Worm (Caenorhabditis elegans) whole organism, mixed stage, embryonic: ENCODE measurements around the gene F41E7.7.

Source experiments
- M03D4.4 ChIP-seq: sonication (generic microtip); optimal IDR thresholded peaks from 2 replicates; lab custom pipeline; 2017; ENCODE audit warnings: mild to moderate bottlenecking, missing genetic modification characterization, missing compliant biosample characterization
- bed-3 ChIP-seq: fragments of 200-800 bp; sonication (Bioruptor generic); optimal IDR thresholded peaks from 3 replicates; lab custom pipeline; 2018; ENCODE audit warnings: mild to moderate bottlenecking, missing genetic modification characterization, moderate library complexity, missing compliant biosample characterization
- ceh-39 ChIP-seq: fragments of 150-350 bp; optimal IDR thresholded peaks from 2 replicates; lab custom pipeline; 2014; ENCODE audit warnings: missing biosample characterization, missing genetic modification characterization
- ceh-43 ChIP-seq: fragments of 200-800 bp; sonication (Bioruptor generic); optimal IDR thresholded peaks from 2 replicates; lab custom pipeline; 2018; ENCODE audit warnings: mild to moderate bottlenecking, missing genetic modification characterization, moderate library complexity, missing compliant biosample characterization
- ceh-83 ChIP-seq: fragments of 200-800 bp; sonication (Bioruptor generic); optimal IDR thresholded peaks from 2 replicates; lab custom pipeline; 2018; ENCODE audit warnings: mild to moderate bottlenecking, missing genetic modification characterization, missing compliant biosample characterization
- cnd-1 ChIP-seq: fragments of 200-800 bp; sonication (Bioruptor generic); optimal IDR thresholded peaks from 2 replicates; lab custom pipeline; 2018; ENCODE audit warnings: mild to moderate bottlenecking, missing genetic modification characterization, missing compliant biosample characterization
- drap-1 ChIP-seq: fragments of 200-800 bp; sonication (Bioruptor generic); optimal IDR thresholded peaks from 3 replicates; lab custom pipeline; 2018; ENCODE audit warnings: mild to moderate bottlenecking, missing genetic modification characterization, missing compliant biosample characterization
- elt-1 ChIP-seq: sonication (generic microtip); optimal IDR thresholded peaks from 2 replicates; lab custom pipeline; 2017; ENCODE audit warnings: missing genetic modification characterization, mild to moderate bottlenecking, missing compliant biosample characterization, antibody characterized with exemption, moderate library complexity, borderline replicate concordance; ENCODE audit not compliant: insufficient read depth
- elt-3 ChIP-seq: fragments of 150-350 bp; optimal IDR thresholded peaks from 2 replicates; lab custom pipeline; 2014; ENCODE audit warnings: missing biosample characterization, missing genetic modification characterization
- flh-1 ChIP-seq: fragments of 200-800 bp; sonication (Bioruptor generic); optimal IDR thresholded peaks from 2 replicates; lab custom pipeline; 2018; ENCODE audit warnings: mild to moderate bottlenecking, missing genetic modification characterization, moderate library complexity, missing compliant biosample characterization
- ham-2 ChIP-seq: fragments of 200-800 bp; sonication (Bioruptor generic); optimal IDR thresholded peaks from 2 replicates; lab custom pipeline; 2018; ENCODE audit warnings: mild to moderate bottlenecking, missing genetic modification characterization, missing compliant biosample characterization
- hlh-1 ChIP-seq: fragments of 150-350 bp; optimal IDR thresholded peaks from 2 replicates; lab custom pipeline; 2014; ENCODE audit warnings: missing biosample characterization, missing genetic modification reagents, missing genetic modification characterization
- lin-13 ChIP-seq: fragments of 150-350 bp; optimal IDR thresholded peaks from 2 replicates; lab custom pipeline; 2014; ENCODE audit warnings: missing biosample characterization, missing genetic modification characterization
- lin-32 ChIP-seq: fragments of 200-800 bp; sonication (Bioruptor generic); optimal IDR thresholded peaks from 2 replicates; lab custom pipeline; 2018; ENCODE audit warnings: mild to moderate bottlenecking, missing genetic modification characterization, missing compliant biosample characterization
- lsy-2 ChIP-seq: fragments of 150-350 bp; optimal IDR thresholded peaks from 2 replicates; lab custom pipeline; 2014; ENCODE audit warnings: missing biosample characterization, missing genetic modification characterization
- mep-1 ChIP-seq: fragments of 150-350 bp; optimal IDR thresholded peaks from 2 replicates; lab custom pipeline; 2017; ENCODE audit warnings: missing biosample characterization, missing genetic modification reagents, missing genetic modification characterization, inconsistent platforms
- mls-2 ChIP-seq: sonication (generic microtip); optimal IDR thresholded peaks from 2 replicates; lab custom pipeline; 2016; ENCODE audit warnings: mild to moderate bottlenecking, missing genetic modification characterization, moderate library complexity, missing compliant biosample characterization
- nhr-12 ChIP-seq: fragments of 150-350 bp; optimal IDR thresholded peaks from 2 replicates; lab custom pipeline; 2014; ENCODE audit warnings: missing biosample characterization, missing genetic modification characterization
- nhr-28 ChIP-seq: fragments of 150-350 bp; optimal IDR thresholded peaks from 2 replicates; lab custom pipeline; 2014; ENCODE audit warnings: missing biosample characterization, missing genetic modification characterization
- nhr-76 ChIP-seq: sonication (generic microtip); optimal IDR thresholded peaks from 2 replicates; lab custom pipeline; 2017; ENCODE audit warnings: missing biosample characterization, missing genetic modification characterization
- pha-4 ChIP-seq: fragments of 150-350 bp; optimal IDR thresholded peaks from 2 replicates; lab custom pipeline; 2018; ENCODE audit warnings: missing biosample characterization, missing genetic modification reagents, missing genetic modification characterization
- sem-2 ChIP-seq: fragments of 200-800 bp; sonication (Bioruptor generic); optimal IDR thresholded peaks from 2 replicates; lab custom pipeline; 2018; ENCODE audit warnings: mild to moderate bottlenecking, missing genetic modification characterization, missing compliant biosample characterization
- snpc-4 ChIP-seq: fragments of 150-350 bp; optimal IDR thresholded peaks from 2 replicates; lab custom pipeline; 2014; ENCODE audit warnings: missing biosample characterization, missing genetic modification characterization
- sptf-1 ChIP-seq: sonication (generic microtip); optimal IDR thresholded peaks from 2 replicates; lab custom pipeline; 2017; ENCODE audit warnings: mild to moderate bottlenecking, missing genetic modification characterization, moderate library complexity, missing compliant biosample characterization
- tbx-8 ChIP-seq: fragments of 200-800 bp; sonication (Bioruptor generic); optimal IDR thresholded peaks from 2 replicates; lab custom pipeline; 2018; ENCODE audit warnings: mild to moderate bottlenecking, missing genetic modification characterization, moderate library complexity, missing compliant biosample characterization
- unc-120 ChIP-seq: sonication (generic microtip); optimal IDR thresholded peaks from 2 replicates; lab custom pipeline; 2017; ENCODE audit warnings: missing genetic modification characterization, missing compliant biosample characterization; ENCODE audit not compliant: poor library complexity, severe bottlenecking
- unc-39 ChIP-seq: fragments of 150-350 bp; optimal IDR thresholded peaks from 2 replicates; lab custom pipeline; 2014; ENCODE audit warnings: missing biosample characterization, missing genetic modification characterization
- unc-62 ChIP-seq: fragments of 150-350 bp; optimal IDR thresholded peaks from 2 replicates; lab custom pipeline; 2014; ENCODE audit warnings: missing biosample characterization, missing genetic modification reagents, missing genetic modification characterization
- zip-8 ChIP-seq: fragments of 150-350 bp; optimal IDR thresholded peaks from 2 replicates; lab custom pipeline; 2014; ENCODE audit warnings: missing biosample characterization, missing genetic modification characterization
- ztf-11 ChIP-seq: fragments of 150-350 bp; optimal IDR thresholded peaks from 2 replicates; lab custom pipeline; 2014; ENCODE audit warnings: missing biosample characterization, missing genetic modification characterization

Gene F41E7.7

DNA sequence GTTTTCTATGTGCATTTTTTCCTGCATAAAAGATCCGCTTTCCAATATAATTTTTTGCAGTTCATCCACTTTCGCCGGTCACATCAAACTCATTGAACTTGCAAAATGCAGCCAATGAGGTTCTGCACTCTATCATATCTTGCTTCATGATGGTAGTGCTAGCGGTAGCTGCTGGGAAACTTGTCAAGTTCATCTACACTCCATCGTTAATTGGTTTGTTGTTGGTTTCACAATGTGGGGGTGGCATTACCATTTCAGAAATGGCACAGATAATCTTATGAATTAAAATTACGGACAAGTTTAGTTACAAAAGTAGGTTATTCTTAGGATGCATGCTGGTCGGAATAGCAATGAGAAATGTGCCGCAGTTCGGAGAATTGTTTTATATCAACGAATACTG lies 33.1 kb upstream of the F41E7.7 start:
- TF ChIP-seq sptf-1 (tag; lab: Kevin White, UChicago) (no peak), zip-8 (tag; lab: Kevin White, UChicago) (no peak), tbx-8 (GFP tag; lab: Kevin White, UChicago) (no peak), snpc-4 (tag; lab: Kevin White, UChicago) (no peak), mls-2 (no peak), elt-1 (tag; lab: Kevin White, UChicago) (no peak), nhr-76 (tag; lab: Kevin White, UChicago) (no peak), sem-2 (no peak), M03D4.4 (no peak), pha-4 (no peak), cnd-1 (tag; lab: Kevin White, UChicago) (no peak), ham-2 (no peak)

DNA sequence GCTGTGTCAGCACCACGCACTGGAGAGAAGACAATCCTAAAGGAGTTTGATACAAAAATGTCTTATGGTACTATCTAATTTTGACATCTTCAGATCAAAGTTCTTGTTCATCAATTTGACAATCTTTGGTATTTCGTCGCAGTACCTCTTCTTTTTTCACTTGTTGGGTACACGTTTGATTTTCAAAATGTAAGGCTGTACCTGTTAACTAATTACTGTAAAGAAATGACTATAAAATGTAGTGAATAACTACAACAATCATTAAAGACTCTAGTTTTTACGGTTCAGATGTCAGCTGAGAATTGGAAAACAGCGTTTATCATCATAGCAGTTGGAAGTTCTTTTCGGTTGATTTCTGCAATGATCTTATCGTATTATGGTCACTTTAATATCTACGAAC lies 30.5 kb upstream of the F41E7.7 start:
- TF ChIP-seq ceh-43 (GFP tag; lab: Kevin White, UChicago) (no peak), elt-1 (tag; lab: Kevin White, UChicago) (no peak), lin-13 (tag; lab: Kevin White, UChicago) (no peak), mep-1 (tag; lab: Kevin White, UChicago) (no peak), unc-62 (no peak), zip-8 (tag; lab: Kevin White, UChicago) (no peak), ceh-39 (no peak), pha-4 (no peak), ztf-11 (tag; lab: Kevin White, UChicago) (no peak), nhr-76 (tag; lab: Kevin White, UChicago) (no peak), ceh-83 (no peak), elt-3 (tag; lab: Kevin White, UChicago) (no peak), nhr-28 (no peak), nhr-12 (tag; lab: Kevin White, UChicago) (no peak), bed-3 (GFP tag; lab: Kevin White, UChicago) (no peak)

DNA sequence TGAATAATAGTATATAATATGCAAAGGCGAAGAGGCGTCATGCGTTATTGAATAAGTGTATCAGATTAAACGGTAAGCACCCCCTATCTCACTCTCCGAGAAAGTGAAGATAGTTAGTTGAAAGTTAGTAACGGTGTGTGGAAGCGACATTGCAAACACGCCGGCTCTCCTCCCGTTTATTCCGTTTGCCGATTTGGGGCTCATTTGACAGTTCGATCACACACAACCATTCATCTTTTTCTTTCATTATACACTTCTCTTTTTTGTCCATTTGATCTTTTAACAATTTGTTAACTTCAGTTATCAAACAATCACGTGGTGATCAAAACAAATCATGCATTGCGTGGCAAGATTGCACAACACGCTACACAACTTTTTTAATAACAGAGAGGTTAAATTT lies 28.3 kb upstream of the F41E7.7 start, which contains the start of gene slc-9B.1:
Gene slc-9B.1, plus strand, starts transcription at position 301 of the 400 bp plus-strand sequence.
- TF ChIP-seq ceh-83 (no peak), cnd-1 (tag; lab: Kevin White, UChicago) (no peak), ztf-11 (tag; lab: Kevin White, UChicago) (no peak), sem-2 (no peak), flh-1 (no peak), lin-32 (GFP tag; lab: Kevin White, UChicago) (no peak), nhr-12 (tag; lab: Kevin White, UChicago) (no peak), zip-8 (tag; lab: Kevin White, UChicago) (no peak), unc-39 (tag; lab: Kevin White, UChicago) (no peak)

DNA sequence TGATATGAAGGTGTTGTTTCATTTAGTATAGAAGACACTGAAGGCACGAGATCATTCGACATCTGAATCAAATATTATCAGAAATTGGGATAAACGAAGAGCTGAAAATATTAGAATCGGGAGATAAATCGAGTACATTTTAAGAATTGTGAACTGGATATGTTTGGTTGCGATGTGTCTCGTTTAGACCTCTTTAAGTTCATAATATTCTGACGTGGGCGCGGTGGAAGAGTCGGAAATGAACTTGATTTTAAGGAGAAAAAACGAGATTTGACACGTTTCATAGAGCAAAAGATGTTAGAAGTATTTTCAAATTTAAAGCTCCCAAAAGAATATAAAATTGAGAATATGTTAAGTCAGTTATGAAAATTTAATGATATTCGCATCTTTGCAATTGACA lies 22.0 kb upstream of the F41E7.7 start, which contains the start of gene npr-6:
Gene npr-6, minus strand, starts transcription at position 101 of the 400 bp plus-strand sequence.
- TF ChIP-seq lin-32 (GFP tag; lab: Kevin White, UChicago) = no peak
- TF ChIP-seq ceh-83 = no peak
- TF ChIP-seq bed-3 (GFP tag; lab: Kevin White, UChicago) = no peak
- TF ChIP-seq mls-2 = no peak
- no peak for TF ChIP-seq sptf-1 (tag; lab: Kevin White, UChicago)
- TF ChIP-seq zip-8 (tag; lab: Kevin White, UChicago) = no peak
- no peak for TF ChIP-seq cnd-1 (tag; lab: Kevin White, UChicago)
- TF ChIP-seq elt-1 (tag; lab: Kevin White, UChicago) = no peak
- TF ChIP-seq pha-4 = no peak
- no peak for TF ChIP-seq hlh-1 (tag; lab: Kevin White, UChicago)
- no peak for TF ChIP-seq lsy-2 (tag; lab: Kevin White, UChicago)
- TF ChIP-seq drap-1 (GFP tag; lab: Kevin White, UChicago) = no peak

DNA sequence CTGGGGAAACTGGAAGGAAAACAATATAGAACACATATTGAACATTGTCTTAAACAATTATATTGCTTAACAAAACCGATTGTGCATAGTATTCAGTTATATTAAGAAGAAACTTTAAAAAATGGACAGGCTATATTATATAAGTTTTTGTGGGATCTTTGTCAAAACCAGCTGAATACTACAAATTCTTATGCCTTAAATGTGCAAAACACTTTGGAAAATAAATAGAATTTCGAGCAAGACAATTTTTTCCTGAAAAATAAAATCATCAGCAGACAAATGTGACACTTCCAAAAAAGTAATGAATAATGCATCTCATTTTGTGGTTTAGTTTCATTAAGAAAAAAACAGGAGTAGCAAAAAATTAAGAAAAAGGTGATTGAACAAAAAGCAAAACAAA lies 10.2 kb upstream of the F41E7.7 start:
- no peak for TF ChIP-seq drap-1 (GFP tag; lab: Kevin White, UChicago)
- TF ChIP-seq unc-120 (tag; lab: Kevin White, UChicago) = no peak
- no peak for TF ChIP-seq M03D4.4
